Fruit fly (Drosophila melanogaster) S2 (cell line): ENCODE data around the gene Lcp65Ag2.

ENCODE experiments used
- CG8478 ChIP-seq: fragments of >200 bp; optimal IDR thresholded peaks from 2 replicates; lab custom pipeline; 2018
- CTCF ChIP-seq, 2 experiments: fragments of >200 bp; optimal IDR thresholded peaks; 2 replicates each; lab custom pipeline; 2018

- TF ChIP-seq CTCF (optimal IDR thresholded peaks at IDR 0.05; lab: Kevin White, UChicago) (no peak), CG8478 (lab: Kevin White, UChicago) (no peak)
Measured at dm6 chr3L:6084446-6084845, 48.9 kb downstream of the Lcp65Ag2 start.
